Fruit fly (Drosophila melanogaster): ENCODE measurements around the gene CG4743.
A peak's percentile ranks its signal among the peaks of the same experiment; 100 is the strongest.

CG4743 gene

DNA sequence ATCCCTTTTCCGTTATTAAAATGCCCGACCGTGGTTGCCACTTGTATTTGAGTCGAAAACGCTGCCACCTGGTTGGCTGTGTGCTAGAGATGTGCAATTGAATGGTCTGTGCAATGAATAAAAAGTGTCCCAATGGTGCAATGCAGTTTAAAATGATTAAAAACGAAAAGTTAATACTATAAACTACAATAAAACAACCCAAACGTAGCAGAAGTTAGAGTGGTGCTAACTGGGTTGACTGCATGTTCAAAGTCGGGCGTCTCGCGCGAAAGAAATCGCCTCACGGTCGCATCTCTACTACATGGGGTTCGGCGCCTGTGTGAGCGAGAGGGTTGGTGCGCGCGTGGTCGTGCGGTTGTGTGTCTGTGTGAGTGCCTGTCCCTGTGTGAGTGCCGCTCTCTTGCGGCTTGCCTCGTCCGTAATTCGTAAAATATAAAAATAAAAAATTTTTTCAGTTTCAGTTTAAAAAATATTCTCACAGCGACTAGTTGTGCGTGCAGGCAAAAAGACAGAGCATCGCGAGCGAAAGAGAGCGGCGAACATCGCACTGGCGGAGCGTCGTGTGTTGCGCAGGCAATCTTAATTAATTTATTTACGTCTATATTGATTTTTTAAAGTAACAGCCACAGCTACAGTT, 33.4 kb downstream of the CG4743 start (continued):
- TF ChIP-seq fd3F (GFP tag; optimal IDR thresholded peaks at IDR 0.05) (peak; percentile 82), CG18599 (GFP tag; optimal IDR thresholded peaks at IDR 0.05) (peak; percentile 94), Adf1 (GFP tag; IDR thresholded peaks at IDR 0.05) (peak; percentile 74), Gug (GFP tag; IDR thresholded peaks at IDR 0.05) (peak; percentile 96), p53 (GFP tag; optimal IDR thresholded peaks at IDR 0.05) (peak; percentile 91), ERR (GFP tag; optimal IDR thresholded peaks at IDR 0.05) (peak; percentile 93), CG6689 (GFP tag; IDR thresholded peaks at IDR 0.05) (peak; percentile 92), CG1603 (tag; optimal IDR thresholded peaks at IDR 0.05) (peak; percentile 95), CG12391 (tag; optimal IDR thresholded peaks at IDR 0.05) (peak; percentile 95), pzg (GFP tag; optimal IDR thresholded peaks at IDR 0.05) (peak; percentile 91), CG34376 (GFP tag; optimal IDR thresholded peaks at IDR 0.05) (peak; percentile 92), CG31388 (GFP tag; optimal IDR thresholded peaks at IDR 0.05) (peak; percentile 86), CG5953 (GFP tag; IDR thresholded peaks at IDR 0.05) (peak; percentile 83), Nf-YA (GFP tag; IDR thresholded peaks at IDR 0.05) (peak; percentile 63; the same call in 1 of the 2 replicates), pho (GFP tag; optimal IDR thresholded peaks at IDR 0.05) (peak; percentile 96), bigmax (GFP tag; optimal IDR thresholded peaks at IDR 0.05) (no peak), Sin3A (optimal IDR thresholded peaks at IDR 0.05) (peak; percentile 99), CG8388 (GFP tag; optimal IDR thresholded peaks at IDR 0.05) (peak; percentile 83), gcm2 (GFP tag; optimal IDR thresholded peaks at IDR 0.05) (peak; percentile 84), emc (GFP tag; optimal IDR thresholded peaks at IDR 0.05) (peak; percentile 89), Ptx1 (GFP tag; IDR thresholded peaks at IDR 0.05) (peak; percentile 93), crc (GFP tag; optimal IDR thresholded peaks at IDR 0.05) (peak; percentile 87), CG9876 (GFP tag; optimal IDR thresholded peaks at IDR 0.05) (peak; percentile 93), CG17361 (GFP tag; IDR thresholded peaks at IDR 0.05) (peak; percentile 92), CG42726 (GFP tag; IDR thresholded peaks at IDR 0.05; ENCODE audit: partially characterized antibody) (peak; percentile 51; the same call in 1 of the 2 replicates), CG10959 (GFP tag; IDR thresholded peaks at IDR 0.05) (peak; percentile 81), tll (GFP tag; optimal IDR thresholded peaks at IDR 0.05) (peak; percentile 58 to 74), shn (GFP tag; optimal IDR thresholded peaks at IDR 0.05) (peak; percentile 98), CG4617 (GFP tag; optimal IDR thresholded peaks at IDR 0.05; ENCODE audit: borderline replicate concordance) (peak; percentile 83), CG17829 (tag; optimal IDR thresholded peaks at IDR 0.05) (peak; percentile 94), CG4328 (GFP tag; optimal IDR thresholded peaks at IDR 0.05) (peak; percentile 95), CG6175 (GFP tag; IDR thresholded peaks at IDR 0.05) (peak; percentile 83), slbo (GFP tag; IDR thresholded peaks at IDR 0.05) (peak; percentile 96), CG13123 (GFP tag; optimal IDR thresholded peaks at IDR 0.05) (peak; percentile 86), Elba2 (GFP tag; optimal IDR thresholded peaks at IDR 0.05) (peak; percentile 74), CG1602 (GFP tag; optimal IDR thresholded peaks at IDR 0.05) (peak; percentile 92), CG10366 (GFP tag; IDR thresholded peaks at IDR 0.05) (peak; percentile 94), sob (GFP tag; IDR thresholded peaks at IDR 0.05) (peak; percentile 95), Doc3 (GFP tag; IDR thresholded peaks at IDR 0.05; ENCODE audit: partially characterized antibody) (peak; percentile 96), Ets97D (GFP tag; optimal IDR thresholded peaks at IDR 0.05) (peak; percentile 98), pan (optimal IDR thresholded peaks at IDR 0.05) (no peak), pan (GFP tag; optimal IDR thresholded peaks at IDR 0.05 in 1 of 2, IDR thresholded peaks at IDR 0.05 in 1 of 2) (peak in 1 of 2 experiments; percentile 88), bab2 (GFP tag; optimal IDR thresholded peaks at IDR 0.05) (peak; percentile 97), otp (GFP tag; IDR thresholded peaks at IDR 0.05) (peak; percentile 89), CG15601 (tag; optimal IDR thresholded peaks at IDR 0.05) (peak; percentile 90), CG43689 (GFP tag; IDR thresholded peaks at IDR 0.05) (0 out of 2 replicates have a peak, but pooled peaks have one; percentile 40), Jarid2 (GFP tag; optimal IDR thresholded peaks at IDR 0.05) (peak; percentile 75), CG17568 (GFP tag; optimal IDR thresholded peaks at IDR 0.05) (peak; percentile 71), sim (GFP tag; IDR thresholded peaks at IDR 0.05) (peak; percentile 65; the same call in 1 of the 2 replicates), prd (optimal IDR thresholded peaks at IDR 0.05) (no peak), prd (GFP tag; IDR thresholded peaks at IDR 0.05) (peak; percentile 96)

All from whole organism, embryonic.